In genomic region chr2L:9460092-9460473, dm6 we compare ENCODE assay signal across 2 fruit fly cellular contexts.
TF ChIP-seq lines count a peak whose summit lies in the region.

No protein-coding gene starts in this region.

- TF ChIP-seq CTCF in whole organism, embryonic (GFP tag; optimal IDR thresholded peaks at IDR 0.05; lab: Kevin White, UChicago), result peak; percentile 20

TF ChIP-seq in whole organism, embryonic, 481 proteins besides CTCF, POLR2A, EP300 and RAD21 (continues in another document):
- TF ChIP-seq twi (tag; optimal IDR thresholded peaks at IDR 0.05; lab: Kevin White, UChicago) (peak; percentile 4), Tbp (GFP tag; optimal IDR thresholded peaks at IDR 0.05; lab: Kevin White, UChicago) (no peak), Six4 (GFP tag; optimal IDR thresholded peaks at IDR 0.05; lab: Kevin White, UChicago) (no peak), ac (GFP tag; optimal IDR thresholded peaks at IDR 0.05; lab: Kevin White, UChicago) (no peak), CG10321 (GFP tag; IDR thresholded peaks at IDR 0.05; lab: Robert Waterston, UW) (no peak), dm (GFP tag; optimal IDR thresholded peaks at IDR 0.05; lab: Kevin White, UChicago) (peak; percentile 17), CG42726 (GFP tag; IDR thresholded peaks at IDR 0.05; lab: Robert Waterston, UW; ENCODE audit: partially characterized antibody) (peak; percentile 67), CG34224 (GFP tag; IDR thresholded peaks at IDR 0.05; lab: Robert Waterston, UW; ENCODE audit: partially characterized antibody) (0 out of 3 replicates have a peak, but pooled peaks have one; percentile 27), Dad (GFP tag; optimal IDR thresholded peaks at IDR 0.05; lab: Kevin White, UChicago) (no peak), sens (GFP tag; lab: Kevin White, UChicago) (peak; percentile 71), chinmo (GFP tag; IDR thresholded peaks at IDR 0.05; lab: Robert Waterston, UW; ENCODE audit: partially characterized antibody) (peak; percentile 71; the same call in 2 of the 4 replicates), Deaf1 (tag; optimal IDR thresholded peaks at IDR 0.05; lab: Kevin White, UChicago) (peak; percentile 73), pros (GFP tag; optimal IDR thresholded peaks at IDR 0.05; lab: Kevin White, UChicago) (peak; percentile 76), CG12744 (GFP tag; optimal IDR thresholded peaks at IDR 0.05; lab: Kevin White, UChicago) (no peak), unpg (GFP tag; optimal IDR thresholded peaks at IDR 0.05; lab: Kevin White, UChicago) (no peak), CG12659 (GFP tag; optimal IDR thresholded peaks at IDR 0.05; lab: Kevin White, UChicago) (no peak), lilli (GFP tag; optimal IDR thresholded peaks at IDR 0.05; lab: Kevin White, UChicago) (no peak), trem (tag; optimal IDR thresholded peaks at IDR 0.05; lab: Kevin White, UChicago) (peak; percentile 55), CG1233 (GFP tag; optimal IDR thresholded peaks at IDR 0.05; lab: Kevin White, UChicago) (no peak), sna (GFP tag; IDR thresholded peaks at IDR 0.05; lab: Robert Waterston, UW; ENCODE audit: partially characterized antibody) (peak; percentile 61; the same call in 1 of the 2 replicates), Scr (GFP tag; IDR thresholded peaks at IDR 0.05; lab: Robert Waterston, UW; ENCODE audit: partially characterized antibody) (peak; percentile 19; the same call in 1 of the 2 replicates), CG11398 (GFP tag; optimal IDR thresholded peaks at IDR 0.05; lab: Kevin White, UChicago) (no peak), stwl (tag; optimal IDR thresholded peaks at IDR 0.05; lab: Kevin White, UChicago) (peak; percentile 64), Nf-YA (GFP tag; IDR thresholded peaks at IDR 0.05; lab: Robert Waterston, UW) (no peak), Dip2 (GFP tag; IDR thresholded peaks at IDR 0.05; lab: Robert Waterston, UW) (no peak), CkIIα-i1 (GFP tag; IDR thresholded peaks at IDR 0.05; lab: Robert Waterston, UW) (no peak), CG16813 (GFP tag; IDR thresholded peaks at IDR 0.05; lab: Robert Waterston, UW; ENCODE audit: partially characterized antibody) (0 out of 3 replicates have a peak, but pooled peaks have one; percentile 27), Gsc (GFP tag; IDR thresholded peaks at IDR 0.05; lab: Robert Waterston, UW) (no peak), HLH4C (GFP tag; IDR thresholded peaks at IDR 0.05; lab: Robert Waterston, UW; ENCODE audit: partially characterized antibody) (0 out of 3 replicates have a peak, but pooled peaks have one; percentile 26), ems (GFP tag; optimal IDR thresholded peaks at IDR 0.05; lab: Kevin White, UChicago) (no peak), fd64A (GFP tag; optimal IDR thresholded peaks at IDR 0.05; lab: Kevin White, UChicago) (no peak), Sry-δ (GFP tag; optimal IDR thresholded peaks at IDR 0.05; lab: Kevin White, UChicago) (peak; percentile 37), btn (GFP tag; optimal IDR thresholded peaks at IDR 0.05; lab: Kevin White, UChicago) (no peak), CG12236 (GFP tag; optimal IDR thresholded peaks at IDR 0.05; lab: Kevin White, UChicago) (no peak), CG17829 (tag; optimal IDR thresholded peaks at IDR 0.05; lab: Kevin White, UChicago) (peak; percentile 6), Med (GFP tag; lab: Kevin White, UChicago) (peak; percentile 36), crol (GFP tag; IDR thresholded peaks at IDR 0.05; lab: Robert Waterston, UW) (no peak), H2.0 (GFP tag; IDR thresholded peaks at IDR 0.05; lab: Robert Waterston, UW) (no peak), Nf-YC (tag; optimal IDR thresholded peaks at IDR 0.05; lab: Kevin White, UChicago) (no peak), CG2199 (GFP tag; IDR thresholded peaks at IDR 0.05; lab: Robert Waterston, UW) (peak; percentile 65; the same call in 2 of the 3 replicates), hkb (optimal IDR thresholded peaks at IDR 0.05; lab: Kevin White, UChicago) (no peak), hkb (GFP tag; IDR thresholded peaks at IDR 0.05; lab: Robert Waterston, UW) (peak; percentile 25; the same call in 1 of the 2 replicates), CG12155 (GFP tag; optimal IDR thresholded peaks at IDR 0.05; lab: Kevin White, UChicago) (peak; percentile 92), BEAF-32 (GFP tag; optimal IDR thresholded peaks at IDR 0.05; lab: Kevin White, UChicago) (peak; percentile 57)

TF ChIP-seq in whole organism, wandering third instar larva, 38 proteins besides CTCF, POLR2A, EP300 and RAD21:
- TF ChIP-seq dl (GFP tag; optimal IDR thresholded peaks at IDR 0.05; lab: Kevin White, UChicago; ENCODE audit: insufficient read depth in 1 of 2, partially characterized antibody in 2 of 2), result no peak
- no peak for TF ChIP-seq CG9705 (GFP tag; optimal IDR thresholded peaks at IDR 0.05; lab: Kevin White, UChicago)
- no peak for TF ChIP-seq Hr78 (GFP tag; optimal IDR thresholded peaks at IDR 0.05; lab: Kevin White, UChicago)
- no peak for TF ChIP-seq Rel (GFP tag; optimal IDR thresholded peaks at IDR 0.05; lab: Kevin White, UChicago)
- TF ChIP-seq Rel (tag; optimal IDR thresholded peaks at IDR 0.05; lab: Kevin White, UChicago), result peak; percentile 59
- TF ChIP-seq Dfd (GFP tag; optimal IDR thresholded peaks at IDR 0.05; lab: Kevin White, UChicago), result no peak
- TF ChIP-seq h (GFP tag; optimal IDR thresholded peaks at IDR 0.05; lab: Kevin White, UChicago), result no peak
